Fruit fly (Drosophila melanogaster): Measurements from ENCODE around the gene CG42587.
"Not testable (repeated sequence)": the region's sequence is repeated elsewhere in the genome, so short reads cannot be mapped to it uniquely, and the experiment has no call there.

DNA sequence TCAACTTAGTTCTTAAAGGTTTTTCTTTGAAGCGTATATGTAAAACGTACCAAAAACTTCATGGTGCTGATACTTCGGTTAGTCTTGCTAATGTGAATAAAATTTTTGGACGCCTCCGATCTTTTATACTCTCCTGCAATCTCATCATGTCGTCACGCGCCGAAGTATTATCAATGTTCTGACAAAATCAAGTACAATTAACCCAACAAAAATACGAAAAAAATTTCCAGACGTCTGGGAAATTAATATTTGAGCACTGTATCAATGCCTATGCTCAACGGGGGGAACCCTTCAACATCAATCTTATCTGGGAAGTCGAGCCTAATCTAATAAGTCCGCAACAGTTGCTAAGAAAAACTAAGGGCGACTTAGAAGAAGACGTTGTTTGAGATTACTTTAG is 3.3 kb downstream of the CG42587 start, which contains the start of gene CG42586:
- TF ChIP-seq OdsH (GFP tag; optimal IDR thresholded peaks at IDR 0.05); CG9705 (GFP tag; optimal IDR thresholded peaks at IDR 0.05); dsf (GFP tag; optimal IDR thresholded peaks at IDR 0.05; ENCODE audit: borderline replicate concordance); pan (optimal IDR thresholded peaks at IDR 0.05); Sp1 (GFP tag; optimal IDR thresholded peaks at IDR 0.05); Jra (GFP tag; optimal IDR thresholded peaks at IDR 0.05); Dfd (GFP tag; optimal IDR thresholded peaks at IDR 0.05); HLH106 (tag; optimal IDR thresholded peaks at IDR 0.05); jim (GFP tag; optimal IDR thresholded peaks at IDR 0.05); Hnf4 (GFP tag; optimal IDR thresholded peaks at IDR 0.05); psq (GFP tag; optimal IDR thresholded peaks at IDR 0.05): not testable (repeated sequence)
